Worm (Caenorhabditis elegans) whole organism, late embryonic: Measurements from ENCODE around the gene M176.9.

Source experiments
- C08G9.2 ChIP-seq: sonication (generic microtip); optimal IDR thresholded peaks from 2 replicates; lab custom pipeline; 2016; ENCODE audit warnings: mild to moderate bottlenecking, missing genetic modification characterization, moderate library complexity, missing compliant biosample characterization
- ceh-14 ChIP-seq: sonication (generic microtip); optimal IDR thresholded peaks from 2 replicates; lab custom pipeline; 2016; ENCODE audit warnings: missing genotype, missing genetic modification characterization, missing compliant biosample characterization
- ceh-19 ChIP-seq: fragments of 200-800 bp; sonication (Bioruptor generic); optimal IDR thresholded peaks from 2 replicates; lab custom pipeline; 2018; ENCODE audit warnings: mild to moderate bottlenecking, missing genetic modification characterization, missing compliant biosample characterization
- ceh-2 ChIP-seq: sonication (generic microtip); optimal IDR thresholded peaks from 2 replicates; lab custom pipeline; 2016; ENCODE audit warnings: missing genotype, missing genetic modification characterization, missing compliant biosample characterization
- ceh-31 ChIP-seq: sonication (generic microtip); optimal IDR thresholded peaks from 2 replicates; lab custom pipeline; 2016; ENCODE audit warnings: missing genetic modification characterization, missing compliant biosample characterization
- ceh-45 ChIP-seq: fragments of 200-800 bp; sonication (Bioruptor generic); IDR thresholded peaks from 2 replicates; pipeline ENCODE4 v1.3.6; 2022; ENCODE audit warnings: missing genetic modification reagents, missing genetic modification characterization, missing compliant biosample characterization
- ceh-6 ChIP-seq: fragments of 200-800 bp; sonication (Bioruptor generic); optimal IDR thresholded peaks from 2 replicates; lab custom pipeline; 2018; ENCODE audit warnings: mild to moderate bottlenecking, missing genetic modification characterization, missing compliant biosample characterization
- ceh-9 ChIP-seq: sonication (generic microtip); optimal IDR thresholded peaks from 2 replicates; lab custom pipeline; 2016; ENCODE audit warnings: mild to moderate bottlenecking, missing genetic modification characterization, inconsistent platforms, missing compliant biosample characterization
- che-1 ChIP-seq: sonication (generic microtip); optimal IDR thresholded peaks from 2 replicates; lab custom pipeline; 2016; ENCODE audit warnings: mild to moderate bottlenecking, missing genetic modification characterization, missing compliant biosample characterization
- dve-1 ChIP-seq: sonication (generic microtip); optimal IDR thresholded peaks from 2 replicates; lab custom pipeline; 2017; ENCODE audit warnings: antibody characterized with exemption, mild to moderate bottlenecking, missing genetic modification characterization, missing compliant biosample characterization
- elt-2 ChIP-seq: sonication (generic microtip); optimal IDR thresholded peaks from 2 replicates; lab custom pipeline; 2016; ENCODE audit warnings: missing genetic modification reagents, missing genetic modification characterization, missing compliant biosample characterization
- fax-1 ChIP-seq: sonication (generic microtip); optimal IDR thresholded peaks from 2 replicates; lab custom pipeline; 2016; ENCODE audit warnings: missing genotype, missing genetic modification characterization, missing compliant biosample characterization
- fkh-6 ChIP-seq: sonication (generic microtip); optimal IDR thresholded peaks from 2 replicates; lab custom pipeline; 2016; ENCODE audit warnings: missing genetic modification characterization, missing compliant biosample characterization
- gmeb-2 ChIP-seq: sonication (generic microtip); optimal IDR thresholded peaks from 2 replicates; lab custom pipeline; 2016; ENCODE audit warnings: missing genetic modification characterization, inconsistent platforms, missing compliant biosample characterization
- hlh-6 ChIP-seq: sonication (generic microtip); optimal IDR thresholded peaks from 2 replicates; lab custom pipeline; 2016; ENCODE audit warnings: missing genotype, missing genetic modification characterization, missing compliant biosample characterization
- lim-6 ChIP-seq: sonication (generic microtip); optimal IDR thresholded peaks from 2 replicates; lab custom pipeline; 2016; ENCODE audit warnings: missing genetic modification characterization, missing compliant biosample characterization
- lin-11 ChIP-seq: fragments of 200-800 bp; sonication (Bioruptor generic); optimal IDR thresholded peaks from 2 replicates; lab custom pipeline; 2018; ENCODE audit warnings: mild to moderate bottlenecking, missing genetic modification characterization, missing compliant biosample characterization
- mec-3 ChIP-seq: sonication (generic microtip); optimal IDR thresholded peaks from 2 replicates; lab custom pipeline; 2016; ENCODE audit warnings: borderline replicate concordance, missing genetic modification characterization, missing compliant biosample characterization
- nfya-1 ChIP-seq: sonication (generic microtip); optimal IDR thresholded peaks from 2 replicates; lab custom pipeline; 2017; ENCODE audit warnings: missing genetic modification characterization, mild to moderate bottlenecking, missing compliant biosample characterization, antibody characterized with exemption, moderate library complexity
- nhr-11 ChIP-seq: fragments of 150-350 bp; optimal IDR thresholded peaks from 2 replicates; lab custom pipeline; 2014; ENCODE audit warnings: missing biosample characterization, missing genetic modification characterization
- npax-4 ChIP-seq: sonication (generic microtip); optimal IDR thresholded peaks from 2 replicates; lab custom pipeline; 2016; ENCODE audit warnings: missing genetic modification characterization, missing compliant biosample characterization
- pqm-1 ChIP-seq: sonication (generic microtip); optimal IDR thresholded peaks from 2 replicates; lab custom pipeline; 2016; ENCODE audit warnings: missing genetic modification characterization, missing compliant biosample characterization
- syd-9 ChIP-seq: sonication (generic microtip); optimal IDR thresholded peaks from 2 replicates; lab custom pipeline; 2016; ENCODE audit warnings: mild to moderate bottlenecking, missing genetic modification characterization, moderate library complexity, missing compliant biosample characterization
- tbx-2 ChIP-seq: sonication (generic microtip); optimal IDR thresholded peaks from 2 replicates; lab custom pipeline; 2016; ENCODE audit warnings: missing genetic modification characterization, missing compliant biosample characterization
- unc-3 ChIP-seq, 2 experiments: fragments of 200-800 bp in 1 of 2; sonication (Bioruptor generic) in 1 of 2; sonication (generic microtip) in 1 of 2; conservative IDR thresholded peaks in 1 of 2; optimal IDR thresholded peaks in 1 of 2; 2 replicates each; pipeline versions ENCODE4 v1.3.6 to Lab custom; 2016 to 2022; ENCODE audit warnings: missing compliant biosample characterization in 2 of 2, missing genetic modification characterization in 2 of 2, missing genetic modification reagents in 1 of 2
- unc-42 ChIP-seq: sonication (generic microtip); optimal IDR thresholded peaks from 2 replicates; lab custom pipeline; 2016; ENCODE audit warnings: missing genotype, missing genetic modification characterization, missing compliant biosample characterization

Gene M176.9

ce11 chrII:9418843-9419532, 7.6 kb upstream of the M176.9 start:
- TF ChIP-seq ceh-9 (tag; lab: Kevin White, UChicago) (no peak), che-1 (tag; lab: Kevin White, UChicago) (no peak), lin-11 (tag; lab: Kevin White, UChicago) (no peak), ceh-14 (tag; lab: Kevin White, UChicago) (no peak), mec-3 (tag; lab: Kevin White, UChicago) (no peak), fax-1 (tag; lab: Kevin White, UChicago) (no peak), ceh-45 (GFP tag; lab: Robert Waterston, UW) (no peak), gmeb-2 (tag; lab: Kevin White, UChicago) (no peak), hlh-6 (no peak), pqm-1 (tag; lab: Kevin White, UChicago) (no peak), lim-6 (tag; lab: Kevin White, UChicago) (no peak), ceh-19 (GFP tag; lab: Kevin White, UChicago) (no peak)

ce11 chrII:9418065-9418567, 6.7 kb upstream of the M176.9 start, which contains the start of the genes M176.4 and M176.16:
Gene M176.4, plus strand, starts transcription at chrII:9418365.
Gene M176.16, plus strand, starts transcription at chrII:9418517.
- TF ChIP-seq C08G9.2 (tag; lab: Kevin White, UChicago) (no peak), elt-2 (tag; lab: Kevin White, UChicago) (peak; percentile 22), unc-42 (tag; lab: Kevin White, UChicago) (no peak), nhr-11 (no peak)

ce11 chrII:9416381-9417276, 5.2 kb upstream of the M176.9 start, which contains the start of the genes gss-1 and chch-3:
Gene gss-1, minus strand, starts transcription at chrII:9416431.
Gene chch-3, plus strand, starts transcription at chrII:9417013.
- peak; percentile 45 for TF ChIP-seq nfya-1 (tag; lab: Kevin White, UChicago)
- no peak for TF ChIP-seq ceh-6
- no peak for TF ChIP-seq syd-9 (tag; lab: Kevin White, UChicago)
- TF ChIP-seq dve-1 (tag; lab: Kevin White, UChicago), result no peak
- TF ChIP-seq ceh-14 (tag; lab: Kevin White, UChicago), result peak; percentile 33
- peak; percentile 25 for TF ChIP-seq elt-2 (tag; lab: Kevin White, UChicago)
- peak; percentile 3 for TF ChIP-seq tbx-2 (tag; lab: Kevin White, UChicago)
- peak; percentile 36 for TF ChIP-seq unc-42 (tag; lab: Kevin White, UChicago)
- peak; percentile 16 for TF ChIP-seq ceh-2 (tag; lab: Kevin White, UChicago)
- peak; percentile 12 for TF ChIP-seq ceh-31 (tag; lab: Kevin White, UChicago)
- TF ChIP-seq unc-3 (GFP tag; conservative IDR thresholded peaks at IDR 0.05; lab: Robert Waterston, UW), result 0 out of 2 replicates have a peak, but pooled peaks have one; percentile 14
- TF ChIP-seq unc-3 (tag; optimal IDR thresholded peaks at IDR 0.05; lab: Kevin White, UChicago), result no peak

- TF ChIP-seq che-1 (tag; lab: Kevin White, UChicago), result no peak
These were observed 750 bp upstream of the M176.9 start, which contains the start of gene arrd-3 for ce11 chrII:9412086-9412608. Gene arrd-3, plus strand, starts transcription at chrII:9412558.

- TF ChIP-seq npax-4 (tag; lab: Kevin White, UChicago), result no peak
- no peak for TF ChIP-seq fkh-6
- TF ChIP-seq ceh-14 (tag; lab: Kevin White, UChicago), result no peak
- TF ChIP-seq, all 69 proteins: peak for 0
These were observed 3.9 kb downstream of the M176.9 start, which contains the start of gene arrd-2 for ce11 chrII:9407469-9407868. Gene arrd-2, plus strand, starts transcription at chrII:9407769.
